Fruit fly (Drosophila melanogaster) whole organism, adult: ENCODE results near the gene CG13077.

Experiments used
- CG11617 ChIP-seq: fragments of 200-800 bp; sonication (Bioruptor generic); optimal IDR thresholded peaks from 2 replicates; lab custom pipeline; 2017; ENCODE audit warnings: mild to moderate bottlenecking, missing biosample characterization, missing genetic modification reagents, missing genetic modification characterization
- CG12768 ChIP-seq: fragments of 200-800 bp; sonication (Bioruptor generic); optimal IDR thresholded peaks from 2 replicates; lab custom pipeline; 2017; ENCODE audit warnings: missing biosample characterization, missing genetic modification characterization, mild to moderate bottlenecking, moderate library complexity, missing genetic modification reagents
- CG14711 ChIP-seq: fragments of 200-800 bp; sonication (Bioruptor generic); optimal IDR thresholded peaks from 2 replicates; lab custom pipeline; 2018; ENCODE audit warnings: missing biosample characterization, mild to moderate bottlenecking, missing genetic modification characterization, moderate library complexity
- CG1620 ChIP-seq: fragments of 200-800 bp; sonication (Bioruptor generic); optimal IDR thresholded peaks from 2 replicates; lab custom pipeline; 2016; ENCODE audit warnings: missing biosample characterization, missing genetic modification characterization
- CG33017 ChIP-seq: fragments of 200-800 bp; sonication (Bioruptor generic); optimal IDR thresholded peaks from 2 replicates; lab custom pipeline; 2018; ENCODE audit warnings: missing biosample characterization, mild to moderate bottlenecking, missing genetic modification characterization, moderate library complexity
- CG5204 ChIP-seq: fragments of 200-800 bp; sonication (Bioruptor generic); optimal IDR thresholded peaks from 2 replicates; lab custom pipeline; 2016; ENCODE audit warnings: missing biosample characterization, missing genetic modification characterization
- CG7045 ChIP-seq: fragments of 200-800 bp; sonication (Bioruptor generic); optimal IDR thresholded peaks from 2 replicates; lab custom pipeline; 2017; ENCODE audit warnings: missing biosample characterization, mild to moderate bottlenecking, missing genetic modification characterization
- CG7101 ChIP-seq: fragments of 200-800 bp; sonication (Bioruptor generic); optimal IDR thresholded peaks from 2 replicates; lab custom pipeline; 2018; ENCODE audit warnings: missing biosample characterization, mild to moderate bottlenecking, missing genetic modification characterization, moderate library complexity
- Clk ChIP-seq: fragments of 200-800 bp; sonication (Bioruptor generic); optimal IDR thresholded peaks from 2 replicates; lab custom pipeline; 2017; ENCODE audit warnings: missing biosample characterization, missing genetic modification characterization
- Crg-1 ChIP-seq: fragments of 200-800 bp; sonication (Bioruptor generic); optimal IDR thresholded peaks from 2 replicates; lab custom pipeline; 2016; ENCODE audit warnings: missing biosample characterization, missing genetic modification characterization
- Hr96 ChIP-seq: fragments of 200-800 bp; sonication (Bioruptor generic); optimal IDR thresholded peaks from 2 replicates; lab custom pipeline; 2016; ENCODE audit warnings: missing biosample characterization, missing genetic modification characterization
- Mnt ChIP-seq: fragments of 200-800 bp; sonication (Bioruptor generic); optimal IDR thresholded peaks from 2 replicates; lab custom pipeline; 2016; ENCODE audit warnings: missing biosample characterization, mild to moderate bottlenecking, missing genetic modification characterization
- bab1 ChIP-seq: fragments of 200-800 bp; sonication (Bioruptor generic); optimal IDR thresholded peaks from 3 replicates; lab custom pipeline; 2019; ENCODE audit warnings: missing biosample characterization, mild to moderate bottlenecking, missing genetic modification characterization, moderate library complexity
- cic ChIP-seq: fragments of 200-800 bp; sonication (Bioruptor generic); optimal IDR thresholded peaks from 2 replicates; lab custom pipeline; 2017; ENCODE audit warnings: missing biosample characterization, mild to moderate bottlenecking, missing genetic modification characterization, moderate library complexity
- cnc ChIP-seq, 2 experiments: fragments of >200 bp; optimal IDR thresholded peaks; 2 replicates each; lab custom pipeline; 2017
- kay ChIP-seq: fragments of 200-800 bp; sonication (Bioruptor generic); peaks from one replicate; lab custom pipeline; 2016; ENCODE audit warnings: missing biosample characterization, missing genetic modification characterization, borderline replicate concordance
- ovo ChIP-seq: fragments of 200-800 bp; sonication (Bioruptor generic); optimal IDR thresholded peaks from 2 replicates; lab custom pipeline; 2016; ENCODE audit warnings: missing biosample characterization, missing genetic modification characterization
- pad ChIP-seq: fragments of 200-800 bp; sonication (Bioruptor generic); optimal IDR thresholded peaks from 3 replicates; lab custom pipeline; 2017; ENCODE audit warnings: missing biosample characterization, missing genetic modification characterization, mild to moderate bottlenecking, moderate library complexity, missing genetic modification reagents
- tj ChIP-seq: fragments of 200-800 bp; sonication (Bioruptor generic); optimal IDR thresholded peaks from 3 replicates; lab custom pipeline; 2017; ENCODE audit warnings: missing biosample characterization, mild to moderate bottlenecking, missing genetic modification characterization, moderate library complexity
- toe ChIP-seq: fragments of 200-800 bp; sonication (Bioruptor generic); optimal IDR thresholded peaks from 2 replicates; lab custom pipeline; 2016; ENCODE audit warnings: missing biosample characterization, missing genetic modification characterization

The CG13077 gene

dm6 chr2L:19577187-19577765, 11.6 kb downstream of the CG13077 start, which contains the start of the genes spi and msb1l:
TSS of gene spi (minus strand) at chr2L:19577315.
TSS of gene msb1l (plus strand) at chr2L:19577701.
- no peak for TF ChIP-seq cnc (optimal IDR thresholded peaks at IDR 0.05; lab: Kevin White, UChicago)
- TF ChIP-seq Hr96 (GFP tag; lab: Kevin White, UChicago) = peak; percentile 45
- no peak for TF ChIP-seq kay (GFP tag; lab: Kevin White, UChicago)
- no peak for TF ChIP-seq cic (GFP tag; lab: Kevin White, UChicago)
- TF ChIP-seq CG12768 = peak; percentile 13
- peak; percentile 45 for TF ChIP-seq Crg-1 (GFP tag; lab: Kevin White, UChicago)
- TF ChIP-seq CG33017 = no peak
- TF ChIP-seq toe (GFP tag; lab: Kevin White, UChicago) = peak; percentile 60
- peak; percentile 29 for TF ChIP-seq CG7045
- TF ChIP-seq CG1620 (GFP tag; lab: Kevin White, UChicago) = peak; percentile 37
- peak; percentile 43 for TF ChIP-seq ovo (GFP tag; lab: Kevin White, UChicago)
- peak; percentile 31 for TF ChIP-seq Clk
- TF ChIP-seq CG5204 (GFP tag; lab: Kevin White, UChicago) = no peak
- peak; percentile 33 for TF ChIP-seq bab1
- peak; percentile 47 for TF ChIP-seq CG11617 (GFP tag; lab: Kevin White, UChicago)
- TF ChIP-seq pad (GFP tag; lab: Kevin White, UChicago) = peak; percentile 33
- TF ChIP-seq CG7101 = peak; percentile 79
- peak; percentile 61 for TF ChIP-seq CG14711 (tag; lab: Kevin White, UChicago)

dm6 chr2L:19579995-19580578, 14.4 kb downstream of the CG13077 start, which contains the start of gene Pmvk:
TSS of gene Pmvk (minus strand) at chr2L:19580351.
- no peak for TF ChIP-seq toe (GFP tag; lab: Kevin White, UChicago)
- no peak for TF ChIP-seq Clk
- no peak for TF ChIP-seq kay (GFP tag; lab: Kevin White, UChicago)
- TF ChIP-seq CG7101 = no peak
- TF ChIP-seq tj (GFP tag; lab: Kevin White, UChicago) = peak; percentile 48
- TF ChIP-seq pad (GFP tag; lab: Kevin White, UChicago) = no peak
- peak; percentile 28 for TF ChIP-seq bab1
- TF ChIP-seq CG33017 = no peak
- TF ChIP-seq Hr96 (GFP tag; lab: Kevin White, UChicago) = no peak

dm6 chr2L:19582185-19582584, 16.5 kb downstream of the CG13077 start, which contains the start of gene Hakai:
TSS of gene Hakai (minus strand) at chr2L:19582474.
- TF ChIP-seq CG33017 (no peak), cnc (optimal IDR thresholded peaks at IDR 0.05; lab: Kevin White, UChicago) (no peak), CG14711 (tag; lab: Kevin White, UChicago) (peak; percentile 95), Hr96 (GFP tag; lab: Kevin White, UChicago) (peak; percentile 78), CG1620 (GFP tag; lab: Kevin White, UChicago) (peak; percentile 63), ovo (GFP tag; lab: Kevin White, UChicago) (no peak), Mnt (peak; percentile 38), CG7101 (peak; percentile 46), kay (GFP tag; lab: Kevin White, UChicago) (no peak), Crg-1 (GFP tag; lab: Kevin White, UChicago) (peak; percentile 37), bab1 (peak; percentile 60), CG7045 (peak; percentile 67), CG5204 (GFP tag; lab: Kevin White, UChicago) (no peak), CG11617 (GFP tag; lab: Kevin White, UChicago) (peak; percentile 48), toe (GFP tag; lab: Kevin White, UChicago) (peak; percentile 74), pad (GFP tag; lab: Kevin White, UChicago) (peak; percentile 48), tj (GFP tag; lab: Kevin White, UChicago) (peak; percentile 70), cic (GFP tag; lab: Kevin White, UChicago) (peak; percentile 6), Clk (peak; percentile 27), CG12768 (peak; percentile 65)

- TF ChIP-seq CG14711 (tag; lab: Kevin White, UChicago) = peak; percentile 72
- TF ChIP-seq CG1620 (GFP tag; lab: Kevin White, UChicago) = peak; percentile 79
- peak; percentile 36 for TF ChIP-seq Crg-1 (GFP tag; lab: Kevin White, UChicago)
- peak; percentile 28 for TF ChIP-seq CG7045
- TF ChIP-seq CG12768 = peak; percentile 49
- peak; percentile 55 for TF ChIP-seq Mnt
- TF ChIP-seq kay (GFP tag; lab: Kevin White, UChicago) = no peak
- peak; percentile 61 for TF ChIP-seq ovo (GFP tag; lab: Kevin White, UChicago)
- peak; percentile 75 for TF ChIP-seq Hr96 (GFP tag; lab: Kevin White, UChicago)
- peak; percentile 72 for TF ChIP-seq CG11617 (GFP tag; lab: Kevin White, UChicago)
- TF ChIP-seq cic (GFP tag; lab: Kevin White, UChicago) = peak; percentile 9
- TF ChIP-seq Clk = no peak
- TF ChIP-seq CG33017 = peak; percentile 58
- peak; percentile 79 for TF ChIP-seq toe (GFP tag; lab: Kevin White, UChicago)
- TF ChIP-seq CG5204 (GFP tag; lab: Kevin White, UChicago) = no peak
- TF ChIP-seq bab1 = peak; percentile 78
- TF ChIP-seq tj (GFP tag; lab: Kevin White, UChicago) = peak; percentile 71
- TF ChIP-seq cnc (optimal IDR thresholded peaks at IDR 0.05; lab: Kevin White, UChicago) = no peak
- peak; percentile 70 for TF ChIP-seq CG7101
- peak; percentile 40 for TF ChIP-seq pad (GFP tag; lab: Kevin White, UChicago)
Measured at dm6 chr2L:19583926-19584392, 18.3 kb downstream of the CG13077 start, which contains the start of the genes PCNA2 and CG10366. TSS of gene PCNA2 (minus strand) at chr2L:19583990. TSS of gene CG10366 (plus strand) at chr2L:19584235.
